Fruit fly (Drosophila melanogaster): ENCODE data around the gene CG15734.
"Not testable (repeated sequence)": the region's sequence is repeated elsewhere in the genome, so short reads cannot be mapped to it uniquely, and the experiment has no call there.

dm6 chrX:12086925-12087324 is at the start of gene CG15734:
- TF ChIP-seq D19A (tag; optimal IDR thresholded peaks at IDR 0.05); en (GFP tag; optimal IDR thresholded peaks at IDR 0.05); CG1832 (GFP tag; optimal IDR thresholded peaks at IDR 0.05); CTCF (GFP tag; optimal IDR thresholded peaks at IDR 0.05); CG43689 (GFP tag; IDR thresholded peaks at IDR 0.05); psq (GFP tag; optimal IDR thresholded peaks at IDR 0.05); Rx (GFP tag; IDR thresholded peaks at IDR 0.05); CG6254 (GFP tag; optimal IDR thresholded peaks at IDR 0.05); hth (optimal IDR thresholded peaks at IDR 0.05); HmgD (GFP tag; optimal IDR thresholded peaks at IDR 0.05): not testable (repeated sequence)

All from whole organism, embryonic.